Worm (Caenorhabditis elegans): ENCODE results near the gene rnp-4.

DNA sequence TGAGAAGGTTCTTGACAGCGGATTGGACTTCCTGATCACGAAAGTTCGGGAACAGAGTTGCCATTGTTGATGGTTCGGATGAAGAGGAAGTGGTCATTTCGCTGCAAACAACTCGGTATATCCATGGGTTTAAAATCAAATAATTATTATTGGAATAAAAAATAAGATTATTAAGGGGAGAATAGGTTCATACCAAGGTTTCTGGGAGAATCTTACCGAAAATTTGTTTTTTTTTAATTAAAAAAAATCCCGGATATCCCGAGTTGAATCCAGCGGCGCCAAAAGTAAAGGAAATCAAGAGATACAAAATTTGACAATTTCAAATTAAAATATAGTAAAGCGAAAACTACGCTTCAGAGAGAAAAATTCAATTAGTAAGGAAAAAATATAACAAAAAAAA is 11.9 kb downstream of the rnp-4 start, which contains the start of the genes R07E5.19 and pdcd-2:
- no peak for TF ChIP-seq lim-7 (GFP tag; IDR thresholded peaks at IDR 0.05)
- TF ChIP-seq zag-1 (tag; optimal IDR thresholded peaks at IDR 0.05): no peak
- TF ChIP-seq daf-12 (tag; optimal IDR thresholded peaks at IDR 0.05): no peak
- TF ChIP-seq duxl-1 (tag; optimal IDR thresholded peaks at IDR 0.05; ENCODE audit: poor library complexity): no peak
- TF ChIP-seq ama-1 (optimal IDR thresholded peaks at IDR 0.05): no peak
- no peak for TF ChIP-seq egl-27 (tag; optimal IDR thresholded peaks at IDR 0.05)
- TF ChIP-seq lir-3 (tag; optimal IDR thresholded peaks at IDR 0.05): no peak
- no peak for TF ChIP-seq rbr-2 (tag; optimal IDR thresholded peaks at IDR 0.05)

Data from whole organism, L4 larva.